Worm (Caenorhabditis elegans): Measurements from ENCODE around the gene Y66H1A.5.

DNA sequence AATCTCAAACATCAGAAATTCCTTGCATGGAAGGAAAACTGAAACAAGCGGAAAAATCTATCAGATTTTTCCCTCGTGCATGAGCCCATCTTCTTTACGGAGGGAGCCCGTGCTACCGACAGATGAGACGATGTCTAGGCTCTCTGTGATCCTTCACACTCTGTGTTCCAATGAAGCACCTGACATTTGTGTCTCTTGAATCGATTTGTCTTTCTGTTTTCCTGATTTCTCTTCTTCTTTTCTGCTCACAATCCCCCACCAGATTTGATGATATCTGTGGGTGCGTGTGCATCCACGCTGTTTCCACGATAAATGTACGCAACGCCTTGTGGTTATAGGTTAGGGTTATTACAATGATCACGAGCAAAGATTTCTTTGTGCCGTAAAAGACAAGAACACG is 50.1 kb downstream of the Y66H1A.5 start:
- no peak for TF ChIP-seq fkh-10 (GFP tag; optimal IDR thresholded peaks at IDR 0.05)
- no peak for TF ChIP-seq nhr-12 (tag; optimal IDR thresholded peaks at IDR 0.05)
- TF ChIP-seq R02D3.7 (tag; optimal IDR thresholded peaks at IDR 0.05): no peak
- no peak for TF ChIP-seq lin-39 (tag; optimal IDR thresholded peaks at IDR 0.05)
- TF ChIP-seq ama-1 (optimal IDR thresholded peaks at IDR 0.05): no peak
- TF ChIP-seq daf-12 (tag; optimal IDR thresholded peaks at IDR 0.05): no peak
- TF ChIP-seq elt-3 (tag; optimal IDR thresholded peaks at IDR 0.05): no peak

All from whole organism, L3 larva.